Worm (Caenorhabditis elegans): ENCODE measurements around the gene C44C10.11.

DNA sequence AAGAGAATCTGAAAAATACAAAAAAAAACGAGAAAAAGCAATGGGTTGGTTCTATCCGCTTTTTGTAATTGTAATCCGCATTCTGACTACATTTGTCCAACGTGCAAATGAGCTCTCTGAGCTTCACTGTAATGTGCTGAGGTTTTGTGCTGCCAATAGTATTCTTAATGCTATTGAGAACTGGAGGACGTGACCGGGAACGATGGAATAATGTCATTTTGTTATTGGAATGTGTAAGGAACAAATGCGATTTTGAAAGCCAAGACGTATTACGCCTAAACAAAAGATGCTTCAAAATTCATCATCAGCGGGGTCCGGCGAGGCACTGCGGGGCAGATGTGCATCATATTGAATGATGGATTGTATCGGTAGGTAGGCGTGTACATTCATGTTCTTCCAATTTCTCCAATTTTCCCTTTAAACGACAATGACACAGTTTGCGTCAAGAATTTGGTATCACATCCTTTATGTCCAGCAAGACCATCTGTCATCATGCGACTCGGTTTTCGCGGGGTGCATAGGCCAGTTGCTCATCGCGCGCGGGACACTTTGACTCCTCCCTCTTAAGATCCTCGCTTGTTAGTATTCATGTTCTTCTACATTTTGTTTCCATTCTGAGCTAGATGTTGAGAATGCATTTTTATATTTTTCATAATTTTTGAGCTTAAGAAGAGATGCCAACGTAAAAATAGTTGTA, 36.9 kb downstream of the C44C10.11 start:
- TF ChIP-seq fkh-10 (GFP tag; optimal IDR thresholded peaks at IDR 0.05): no peak
- no peak for TF ChIP-seq pha-4 (tag; optimal IDR thresholded peaks at IDR 0.05)
- TF ChIP-seq ceh-9 (tag; optimal IDR thresholded peaks at IDR 0.05): no peak
- TF ChIP-seq pha-2 (tag; optimal IDR thresholded peaks at IDR 0.05): no peak
- no peak for TF ChIP-seq C38D4.7 (GFP tag; optimal IDR thresholded peaks at IDR 0.05)
- TF ChIP-seq hlh-30 (tag; optimal IDR thresholded peaks at IDR 0.05; ENCODE audit: insufficient read depth): no peak
